Fruit fly (Drosophila melanogaster): Measurements from ENCODE around the gene ND-B14.5A.

Gene ND-B14.5A

dm6 chrX:2136831-2137452 lies 35.4 kb upstream of the ND-B14.5A start (continued):
- peak; percentile 99 for TF ChIP-seq p53 (GFP tag; optimal IDR thresholded peaks at IDR 0.05)
- peak; percentile 96 to 100 for TF ChIP-seq bsh (GFP tag; optimal IDR thresholded peaks at IDR 0.05)
- TF ChIP-seq ash1 (GFP tag; optimal IDR thresholded peaks at IDR 0.05), result peak; percentile 100
- no peak for TF ChIP-seq unc-4 (GFP tag; IDR thresholded peaks at IDR 0.05; ENCODE audit: partially characterized antibody)
- TF ChIP-seq CG12104 (GFP tag; optimal IDR thresholded peaks at IDR 0.05), result peak; percentile 100
- TF ChIP-seq CTCF (GFP tag; optimal IDR thresholded peaks at IDR 0.05), result peak; percentile 79
- peak; percentile 100 for TF ChIP-seq croc (GFP tag; conservative IDR thresholded peaks at IDR 0.05)
- peak; percentile 85 for TF ChIP-seq Dip2 (GFP tag; IDR thresholded peaks at IDR 0.05)
- TF ChIP-seq pfk (GFP tag; optimal IDR thresholded peaks at IDR 0.05), result peak; percentile 82
- TF ChIP-seq CG31441 (GFP tag; IDR thresholded peaks at IDR 0.05), result peak; percentile 79
- TF ChIP-seq pan (optimal IDR thresholded peaks at IDR 0.05), result peak in 1 of 2 experiments; percentile 84
- TF ChIP-seq pan (GFP tag; optimal IDR thresholded peaks at IDR 0.05 in 1 of 2, IDR thresholded peaks at IDR 0.05 in 1 of 2), result peak; percentile 85 to 100
- peak; percentile 100 for TF ChIP-seq vvl (GFP tag; IDR thresholded peaks at IDR 0.05)
- peak; percentile 91 for TF ChIP-seq z (GFP tag; IDR thresholded peaks at IDR 0.05)
- peak; percentile 100 for TF ChIP-seq mam (GFP tag; optimal IDR thresholded peaks at IDR 0.05)
- peak; percentile 100 for TF ChIP-seq CG4617 (GFP tag; optimal IDR thresholded peaks at IDR 0.05; ENCODE audit: borderline replicate concordance)
- TF ChIP-seq dmrt99B (tag; optimal IDR thresholded peaks at IDR 0.05), result peak; percentile 100
- TF ChIP-seq repo (GFP tag; optimal IDR thresholded peaks at IDR 0.05), result peak; percentile 100
- peak; percentile 100 for TF ChIP-seq CG11093 (GFP tag; IDR thresholded peaks at IDR 0.05)
- TF ChIP-seq CG15514 (GFP tag; optimal IDR thresholded peaks at IDR 0.05), result peak; percentile 96
- TF ChIP-seq CG3065 (GFP tag; optimal IDR thresholded peaks at IDR 0.05), result peak; percentile 100
- TF ChIP-seq usp (GFP tag; optimal IDR thresholded peaks at IDR 0.05), result no peak
- TF ChIP-seq zen2 (GFP tag; IDR thresholded peaks at IDR 0.05; ENCODE audit: partially characterized antibody), result no peak
- peak; percentile 100 for TF ChIP-seq Atf-2 (GFP tag; optimal IDR thresholded peaks at IDR 0.05)
- TF ChIP-seq cwo (GFP tag; optimal IDR thresholded peaks at IDR 0.05), result peak; percentile 98
- TF ChIP-seq CG1529 (GFP tag; optimal IDR thresholded peaks at IDR 0.05), result peak; percentile 100
- TF ChIP-seq CG9215 (GFP tag; IDR thresholded peaks at IDR 0.05), result peak; percentile 99
- TF ChIP-seq CG10462 (GFP tag; optimal IDR thresholded peaks at IDR 0.05), result peak; percentile 100
- peak; percentile 100 for TF ChIP-seq CG4730 (GFP tag; IDR thresholded peaks at IDR 0.05)
- peak; percentile 100 for TF ChIP-seq slp2 (GFP tag; optimal IDR thresholded peaks at IDR 0.05)
- peak; percentile 100 for TF ChIP-seq CG12071 (GFP tag; optimal IDR thresholded peaks at IDR 0.05)
- peak; percentile 100 for TF ChIP-seq dm (GFP tag; optimal IDR thresholded peaks at IDR 0.05)
- peak; percentile 100 for TF ChIP-seq CG12659 (GFP tag; optimal IDR thresholded peaks at IDR 0.05)
- TF ChIP-seq CG6791 (GFP tag; IDR thresholded peaks at IDR 0.05; ENCODE audit: partially characterized antibody), result peak; percentile 49; the same call in 1 of the 3 replicates
- TF ChIP-seq rib (GFP tag; IDR thresholded peaks at IDR 0.05), result peak; percentile 100
- TF ChIP-seq fd102C (GFP tag; optimal IDR thresholded peaks at IDR 0.05), result peak; percentile 100
- TF ChIP-seq CG11696 (GFP tag; IDR thresholded peaks at IDR 0.05), result peak; percentile 99
- TF ChIP-seq BEAF-32 (GFP tag; optimal IDR thresholded peaks at IDR 0.05), result peak; percentile 42
- peak; percentile 100 for TF ChIP-seq nmo (GFP tag; optimal IDR thresholded peaks at IDR 0.05)
- peak; percentile 100 for TF ChIP-seq CG10366 (GFP tag; IDR thresholded peaks at IDR 0.05)
- peak; percentile 100 for TF ChIP-seq Neu2 (GFP tag; optimal IDR thresholded peaks at IDR 0.05; ENCODE audit: borderline replicate concordance)
- TF ChIP-seq tll (GFP tag; optimal IDR thresholded peaks at IDR 0.05), result peak in 1 of 2 experiments; percentile 92
- TF ChIP-seq CG10543 (GFP tag; optimal IDR thresholded peaks at IDR 0.05), result peak; percentile 96
- TF ChIP-seq CG15696 (tag; optimal IDR thresholded peaks at IDR 0.05), result peak; percentile 100
- TF ChIP-seq zfh1 (GFP tag; IDR thresholded peaks at IDR 0.05), result peak; percentile 100
- TF ChIP-seq Optix (GFP tag; IDR thresholded peaks at IDR 0.05), result peak; percentile 100
- peak; percentile 100 for TF ChIP-seq NK7.1 (GFP tag; optimal IDR thresholded peaks at IDR 0.05)
- peak; percentile 60 for TF ChIP-seq Dref (GFP tag; IDR thresholded peaks at IDR 0.05)
- TF ChIP-seq Asciz (GFP tag; optimal IDR thresholded peaks at IDR 0.05), result peak; percentile 100
- peak; percentile 100 for TF ChIP-seq gce (GFP tag; IDR thresholded peaks at IDR 0.05)
